Worm (Caenorhabditis elegans) whole organism, L2 larva: ENCODE results near the gene C25E10.7.

Experiments used
- C34F6.9 ChIP-seq: fragments of 150-350 bp; optimal IDR thresholded peaks from 2 replicates; lab custom pipeline; 2014; ENCODE audit warnings: missing biosample characterization, missing genetic modification characterization
- ZK546.5 ChIP-seq: sonication (generic microtip); optimal IDR thresholded peaks from 2 replicates; lab custom pipeline; 2017; ENCODE audit warnings: missing biosample characterization, missing genetic modification characterization
- ama-1 ChIP-seq: fragments of 150-350 bp; optimal IDR thresholded peaks from 2 replicates; lab custom pipeline; 2018; ENCODE audit warnings: inconsistent platforms
- dmd-4 ChIP-seq: sonication (generic microtip); optimal IDR thresholded peaks from 2 replicates; lab custom pipeline; 2017; ENCODE audit warnings: missing biosample characterization, missing genetic modification characterization
- mab-5 ChIP-seq: fragments of 150-350 bp; optimal IDR thresholded peaks from 2 replicates; lab custom pipeline; 2014; ENCODE audit warnings: missing biosample characterization, missing genetic modification characterization
- mdl-1 ChIP-seq, 2 experiments: fragments of 150-350 bp in 1 of 2; sonication (generic microtip) in 1 of 2; optimal IDR thresholded peaks; 2 replicates each; lab custom pipeline; 2017; ENCODE audit warnings: missing biosample characterization in 2 of 2, missing genetic modification characterization in 2 of 2
- nhr-11 ChIP-seq: fragments of 150-350 bp; optimal IDR thresholded peaks from 2 replicates; lab custom pipeline; 2014; ENCODE audit warnings: missing biosample characterization, missing genetic modification characterization
- nhr-12 ChIP-seq: fragments of 150-350 bp; optimal IDR thresholded peaks from 2 replicates; lab custom pipeline; 2014; ENCODE audit warnings: missing biosample characterization, missing genetic modification characterization
- nhr-21 ChIP-seq: fragments of 150-350 bp; optimal IDR thresholded peaks from 2 replicates; lab custom pipeline; 2014; ENCODE audit warnings: missing biosample characterization, missing genetic modification characterization
- nhr-23 ChIP-seq: fragments of 150-350 bp; optimal IDR thresholded peaks from 2 replicates; lab custom pipeline; 2014; ENCODE audit warnings: missing biosample characterization, missing genetic modification reagents, missing genetic modification characterization
- sem-4 ChIP-seq: fragments of 150-350 bp; optimal IDR thresholded peaks from 2 replicates; lab custom pipeline; 2014; ENCODE audit warnings: missing biosample characterization, missing genetic modification reagents, missing genetic modification characterization
- snpc-4 ChIP-seq: fragments of 150-350 bp; optimal IDR thresholded peaks from 2 replicates; lab custom pipeline; 2014; ENCODE audit warnings: missing biosample characterization, missing genetic modification characterization
- unc-62 ChIP-seq: fragments of 150-350 bp; optimal IDR thresholded peaks from 2 replicates; lab custom pipeline; 2014; ENCODE audit warnings: missing biosample characterization, missing genetic modification reagents, missing genetic modification characterization
- zag-1 ChIP-seq: fragments of 150-350 bp; optimal IDR thresholded peaks from 2 replicates; lab custom pipeline; 2014; ENCODE audit warnings: missing biosample characterization, missing genetic modification characterization

DNA sequence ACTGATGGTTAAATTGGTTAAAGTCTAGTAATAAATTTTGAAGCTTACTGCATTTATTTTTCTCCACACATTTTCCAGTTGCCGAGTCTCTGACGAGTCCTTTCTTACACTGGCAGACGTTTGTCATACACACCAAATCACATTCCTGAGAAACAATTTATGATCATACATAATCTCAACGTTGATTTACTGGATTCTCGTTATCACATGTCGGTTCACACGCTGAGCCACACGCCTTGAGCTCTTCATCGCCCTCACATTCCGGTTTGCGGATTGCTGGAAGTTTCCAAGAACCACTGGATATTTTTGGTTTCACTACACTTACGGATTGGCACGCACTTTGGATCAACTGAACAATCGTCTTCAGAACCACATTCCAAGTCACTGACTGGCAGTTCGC, 4.6 kb upstream of the C25E10.7 start:
- peak; percentile 11 for TF ChIP-seq nhr-21 (tag; lab: Kevin White, UChicago)
- TF ChIP-seq zag-1 (tag; lab: Kevin White, UChicago) = no peak
- no peak for TF ChIP-seq ZK546.5 (tag; lab: Kevin White, UChicago)
- TF ChIP-seq C34F6.9 (tag; lab: Kevin White, UChicago) = no peak
- no peak for TF ChIP-seq mab-5 (tag; lab: Kevin White, UChicago)
- no peak for TF ChIP-seq nhr-11 (tag; lab: Kevin White, UChicago)
- TF ChIP-seq mdl-1 (tag; optimal IDR thresholded peaks at IDR 0.05; lab: Kevin White, UChicago) = no peak
- no peak for TF ChIP-seq ama-1 (lab: Kevin White, UChicago)
- no peak for TF ChIP-seq nhr-23 (tag; lab: Kevin White, UChicago)
- TF ChIP-seq snpc-4 (tag; lab: Kevin White, UChicago) = no peak
- no peak for TF ChIP-seq sem-4 (tag; lab: Kevin White, UChicago)
- no peak for TF ChIP-seq dmd-4 (tag; lab: Kevin White, UChicago)
- no peak for TF ChIP-seq nhr-12 (tag; lab: Kevin White, UChicago)
- no peak for TF ChIP-seq unc-62 (GFP tag; lab: Kevin White, UChicago)
